Worm (Caenorhabditis elegans) whole organism, midembryonic: ENCODE results near the gene srx-4.

ENCODE experiments used
- T22C8.4 ChIP-seq: fragments of 200-800 bp; sonication (Bioruptor generic); IDR thresholded peaks from 2 replicates; pipeline ENCODE4 v1.3.6; 2022; ENCODE audit warnings: missing genetic modification characterization, missing compliant biosample characterization
- flt-1 ChIP-seq: fragments of 200-800 bp; sonication (Bioruptor generic); IDR thresholded peaks from 2 replicates; pipeline ENCODE4 v1.3.6; 2022; ENCODE audit warnings: missing genetic modification characterization, missing compliant biosample characterization
- klf-2 ChIP-seq: fragments of 200-800 bp; sonication (Bioruptor generic); conservative IDR thresholded peaks from 2 replicates; pipeline ENCODE4 v1.3.6; 2022; ENCODE audit warnings: missing genetic modification reagents, missing genetic modification characterization, missing compliant biosample characterization
- med-1 ChIP-seq: sonication (generic microtip); optimal IDR thresholded peaks from 2 replicates; lab custom pipeline; 2017; ENCODE audit warnings: missing genetic modification characterization, mild to moderate bottlenecking, missing compliant biosample characterization, antibody characterized with exemption, missing genetic modification reagents; ENCODE audit not compliant: insufficient read depth
- ref-1 ChIP-seq: fragments of 200-800 bp; sonication (Bioruptor generic); conservative IDR thresholded peaks from 2 replicates; pipeline ENCODE4 v1.3.6; 2022; ENCODE audit warnings: missing genetic modification reagents, missing genetic modification characterization, missing compliant biosample characterization
- ztf-23 ChIP-seq: fragments of 200-800 bp; sonication (Bioruptor generic); IDR thresholded peaks from 2 replicates; pipeline ENCODE4 v1.3.6; 2022; ENCODE audit warnings: missing genetic modification reagents, missing genetic modification characterization, missing compliant biosample characterization
- ztf-29 ChIP-seq: fragments of 200-800 bp; sonication (Bioruptor generic); IDR thresholded peaks from 2 replicates; pipeline ENCODE4 v1.3.6; 2022; ENCODE audit warnings: missing genetic modification reagents, missing genetic modification characterization, missing compliant biosample characterization

ce11 chrV:712882-713281 is 20.3 kb upstream of the srx-4 start, which contains the start of gene cyp-33C11:
- TF ChIP-seq flt-1 (GFP tag; lab: Robert Waterston, UW) = no peak
- no peak for TF ChIP-seq med-1 (GFP tag; lab: Kevin White, UChicago)
- TF ChIP-seq T22C8.4 (GFP tag; lab: Robert Waterston, UW) = no peak
- TF ChIP-seq ref-1 = no peak
- no peak for TF ChIP-seq ztf-29
- TF ChIP-seq ztf-23 (GFP tag; lab: Robert Waterston, UW) = no peak
- TF ChIP-seq klf-2 = no peak
